Worm (Caenorhabditis elegans): ENCODE data around the gene slc-28.1.

ce11 chrV:3449810-3450209 is 13.8 kb upstream of the slc-28.1 start:
- no peak for TF ChIP-seq unc-62 (GFP tag; optimal IDR thresholded peaks at IDR 0.05)
- no peak for TF ChIP-seq elt-3 (tag; optimal IDR thresholded peaks at IDR 0.05)
- TF ChIP-seq snpc-4 (tag; optimal IDR thresholded peaks at IDR 0.05), result no peak
- no peak for TF ChIP-seq M03D4.4 (tag; optimal IDR thresholded peaks at IDR 0.05)
- TF ChIP-seq elt-1 (tag; optimal IDR thresholded peaks at IDR 0.05; ENCODE audit: borderline replicate concordance, insufficient read depth), result no peak
- TF ChIP-seq nhr-237 (tag; optimal IDR thresholded peaks at IDR 0.05), result no peak
- no peak for TF ChIP-seq tbx-8 (GFP tag; optimal IDR thresholded peaks at IDR 0.05)

Data from whole organism, mixed stage, embryonic.